Worm (Caenorhabditis elegans): ENCODE results near the gene cima-1.

cima-1 gene

ce11 chrIV:7646861-7647260, 4.4 kb upstream of the cima-1 start:
- TF ChIP-seq ceh-13 (GFP tag; optimal IDR thresholded peaks at IDR 0.05) (no peak), ama-1 (optimal IDR thresholded peaks at IDR 0.05) (no peak), hmg-4 (GFP tag; optimal IDR thresholded peaks at IDR 0.05) (no peak), aly-1 (tag; optimal IDR thresholded peaks at IDR 0.05) (no peak), tra-4 (tag; optimal IDR thresholded peaks at IDR 0.05) (no peak), ets-7 (tag; optimal IDR thresholded peaks at IDR 0.05) (no peak), tbx-37 (GFP tag; conservative IDR thresholded peaks at IDR 0.05) (no peak), pes-1 (GFP tag; IDR thresholded peaks at IDR 0.05) (no peak), F13C5.2 (tag; optimal IDR thresholded peaks at IDR 0.05) (no peak)

ce11 chrIV:7650433-7650832, 826 bp upstream of the cima-1 start:
- TF ChIP-seq flt-1 (GFP tag; IDR thresholded peaks at IDR 0.05), result no peak
- TF ChIP-seq pes-1 (GFP tag; IDR thresholded peaks at IDR 0.05), result no peak
- no peak for TF ChIP-seq scrt-1 (GFP tag; IDR thresholded peaks at IDR 0.05)
- TF ChIP-seq tbx-11 (GFP tag; IDR thresholded peaks at IDR 0.05), result no peak
- TF ChIP-seq hnd-1 (tag; optimal IDR thresholded peaks at IDR 0.05), result no peak
- TF ChIP-seq tra-4 (tag; optimal IDR thresholded peaks at IDR 0.05), result no peak
- no peak for TF ChIP-seq hmbx-1 (tag; optimal IDR thresholded peaks at IDR 0.05)
- TF ChIP-seq tbx-37 (GFP tag; conservative IDR thresholded peaks at IDR 0.05), result no peak
- TF ChIP-seq B0310.2 (tag; optimal IDR thresholded peaks at IDR 0.05), result no peak
- TF ChIP-seq hmg-4 (GFP tag; optimal IDR thresholded peaks at IDR 0.05), result no peak

ce11 chrIV:7653198-7653597, 1.9 kb downstream of the cima-1 start:
- no peak for TF ChIP-seq ceh-36 (tag; optimal IDR thresholded peaks at IDR 0.05)
- TF ChIP-seq sea-1 (GFP tag; conservative IDR thresholded peaks at IDR 0.05), result no peak
- no peak for TF ChIP-seq tbx-37 (GFP tag; conservative IDR thresholded peaks at IDR 0.05)
- TF ChIP-seq ama-1 (optimal IDR thresholded peaks at IDR 0.05), result no peak
- TF ChIP-seq B0310.2 (tag; optimal IDR thresholded peaks at IDR 0.05), result no peak
- no peak for TF ChIP-seq aly-1 (tag; optimal IDR thresholded peaks at IDR 0.05)
- no peak for TF ChIP-seq flt-1 (GFP tag; IDR thresholded peaks at IDR 0.05)
- TF ChIP-seq scrt-1 (GFP tag; IDR thresholded peaks at IDR 0.05), result no peak
- no peak for TF ChIP-seq tbx-11 (GFP tag; IDR thresholded peaks at IDR 0.05)

- TF ChIP-seq ceh-13 (GFP tag; optimal IDR thresholded peaks at IDR 0.05), result no peak
- TF ChIP-seq F13C5.2 (tag; optimal IDR thresholded peaks at IDR 0.05), result peak; percentile 16
- TF ChIP-seq pes-1 (GFP tag; IDR thresholded peaks at IDR 0.05), result peak; percentile 49; the same call in 1 of the 2 replicates
Measured at ce11 chrIV:7654212-7654778, 3.0 kb downstream of the cima-1 start, which contains the start of gene nrde-4. Gene nrde-4 (minus strand): TSS chrIV:7654262.

ce11 chrIV:7658589-7658988, 7.3 kb downstream of the cima-1 start, which contains the start of gene C08G9.1:
Gene C08G9.1 (plus strand): TSS chrIV:7658763.
- TF ChIP-seq tbx-11 (GFP tag; IDR thresholded peaks at IDR 0.05) (no peak), flt-1 (GFP tag; IDR thresholded peaks at IDR 0.05) (no peak), F13C5.2 (tag; optimal IDR thresholded peaks at IDR 0.05) (no peak), scrt-1 (GFP tag; IDR thresholded peaks at IDR 0.05) (no peak), hnd-1 (tag; optimal IDR thresholded peaks at IDR 0.05) (no peak), ceh-13 (GFP tag; optimal IDR thresholded peaks at IDR 0.05) (no peak), ama-1 (optimal IDR thresholded peaks at IDR 0.05) (no peak), tra-4 (tag; optimal IDR thresholded peaks at IDR 0.05) (no peak), ets-7 (tag; optimal IDR thresholded peaks at IDR 0.05) (no peak), tbx-37 (GFP tag; conservative IDR thresholded peaks at IDR 0.05) (no peak), ceh-36 (tag; optimal IDR thresholded peaks at IDR 0.05) (no peak), hmbx-1 (tag; optimal IDR thresholded peaks at IDR 0.05) (no peak), hmg-4 (GFP tag; optimal IDR thresholded peaks at IDR 0.05) (no peak), pes-1 (GFP tag; IDR thresholded peaks at IDR 0.05) (no peak), B0310.2 (tag; optimal IDR thresholded peaks at IDR 0.05) (no peak), sea-1 (GFP tag; conservative IDR thresholded peaks at IDR 0.05) (no peak), aly-1 (tag; optimal IDR thresholded peaks at IDR 0.05) (no peak)

ce11 chrIV:7659481-7659880, 8.2 kb downstream of the cima-1 start:
- no peak for TF ChIP-seq tbx-37 (GFP tag; conservative IDR thresholded peaks at IDR 0.05)

- TF ChIP-seq flt-1 (GFP tag; IDR thresholded peaks at IDR 0.05) (no peak), scrt-1 (GFP tag; IDR thresholded peaks at IDR 0.05) (no peak), B0310.2 (tag; optimal IDR thresholded peaks at IDR 0.05) (no peak), hnd-1 (tag; optimal IDR thresholded peaks at IDR 0.05) (no peak), tbx-37 (GFP tag; conservative IDR thresholded peaks at IDR 0.05) (no peak), tra-4 (tag; optimal IDR thresholded peaks at IDR 0.05) (no peak), ceh-36 (tag; optimal IDR thresholded peaks at IDR 0.05) (no peak), pes-1 (GFP tag; IDR thresholded peaks at IDR 0.05) (no peak), ets-7 (tag; optimal IDR thresholded peaks at IDR 0.05) (no peak), tbx-11 (GFP tag; IDR thresholded peaks at IDR 0.05) (no peak), ceh-13 (GFP tag; optimal IDR thresholded peaks at IDR 0.05) (no peak), hmg-4 (GFP tag; optimal IDR thresholded peaks at IDR 0.05) (no peak), sea-1 (GFP tag; conservative IDR thresholded peaks at IDR 0.05) (no peak), hmbx-1 (tag; optimal IDR thresholded peaks at IDR 0.05) (no peak), F13C5.2 (tag; optimal IDR thresholded peaks at IDR 0.05) (no peak), aly-1 (tag; optimal IDR thresholded peaks at IDR 0.05) (no peak), ama-1 (optimal IDR thresholded peaks at IDR 0.05) (no peak)
Measured at ce11 chrIV:7661569-7661968, 10.3 kb downstream of the cima-1 start.

- TF ChIP-seq tbx-37 (GFP tag; conservative IDR thresholded peaks at IDR 0.05) (no peak), tbx-11 (GFP tag; IDR thresholded peaks at IDR 0.05) (no peak), B0310.2 (tag; optimal IDR thresholded peaks at IDR 0.05) (no peak), aly-1 (tag; optimal IDR thresholded peaks at IDR 0.05) (no peak), hnd-1 (tag; optimal IDR thresholded peaks at IDR 0.05) (no peak), tra-4 (tag; optimal IDR thresholded peaks at IDR 0.05) (no peak), ceh-36 (tag; optimal IDR thresholded peaks at IDR 0.05) (no peak), pes-1 (GFP tag; IDR thresholded peaks at IDR 0.05) (no peak), F13C5.2 (tag; optimal IDR thresholded peaks at IDR 0.05) (no peak), ets-7 (tag; optimal IDR thresholded peaks at IDR 0.05) (no peak), ama-1 (optimal IDR thresholded peaks at IDR 0.05) (no peak), scrt-1 (GFP tag; IDR thresholded peaks at IDR 0.05) (no peak), hmbx-1 (tag; optimal IDR thresholded peaks at IDR 0.05) (no peak)
Measured at ce11 chrIV:7663006-7663405, 11.7 kb downstream of the cima-1 start.

All from whole organism, early embryonic.